Worm (Caenorhabditis elegans) whole organism, mixed stage, embryonic: Measurements from ENCODE around the gene ztf-8.
A peak's percentile ranks its signal among the peaks of the same experiment; 100 is the strongest.

ENCODE experiments used
- M03D4.4 ChIP-seq: sonication (generic microtip); optimal IDR thresholded peaks from 2 replicates; lab custom pipeline; 2017; ENCODE audit warnings: mild to moderate bottlenecking, missing genetic modification characterization, missing compliant biosample characterization
- bed-3 ChIP-seq: fragments of 200-800 bp; sonication (Bioruptor generic); optimal IDR thresholded peaks from 3 replicates; lab custom pipeline; 2018; ENCODE audit warnings: mild to moderate bottlenecking, missing genetic modification characterization, moderate library complexity, missing compliant biosample characterization
- blmp-1 ChIP-seq: fragments of 150-350 bp; optimal IDR thresholded peaks from 2 replicates; lab custom pipeline; 2014; ENCODE audit warnings: missing biosample characterization, missing genetic modification characterization
- ceh-39 ChIP-seq: fragments of 150-350 bp; optimal IDR thresholded peaks from 2 replicates; lab custom pipeline; 2014; ENCODE audit warnings: missing biosample characterization, missing genetic modification characterization
- ceh-83 ChIP-seq: fragments of 200-800 bp; sonication (Bioruptor generic); optimal IDR thresholded peaks from 2 replicates; lab custom pipeline; 2018; ENCODE audit warnings: mild to moderate bottlenecking, missing genetic modification characterization, missing compliant biosample characterization
- ces-1 ChIP-seq: fragments of 150-350 bp; optimal IDR thresholded peaks from 2 replicates; lab custom pipeline; 2014; ENCODE audit warnings: missing biosample characterization, missing genetic modification reagents, missing genetic modification characterization
- cnd-1 ChIP-seq: fragments of 200-800 bp; sonication (Bioruptor generic); optimal IDR thresholded peaks from 2 replicates; lab custom pipeline; 2018; ENCODE audit warnings: mild to moderate bottlenecking, missing genetic modification characterization, missing compliant biosample characterization
- drap-1 ChIP-seq: fragments of 200-800 bp; sonication (Bioruptor generic); optimal IDR thresholded peaks from 3 replicates; lab custom pipeline; 2018; ENCODE audit warnings: mild to moderate bottlenecking, missing genetic modification characterization, missing compliant biosample characterization
- elt-1 ChIP-seq: sonication (generic microtip); optimal IDR thresholded peaks from 2 replicates; lab custom pipeline; 2017; ENCODE audit warnings: missing genetic modification characterization, mild to moderate bottlenecking, missing compliant biosample characterization, antibody characterized with exemption, moderate library complexity, borderline replicate concordance; ENCODE audit not compliant: insufficient read depth
- ham-2 ChIP-seq: fragments of 200-800 bp; sonication (Bioruptor generic); optimal IDR thresholded peaks from 2 replicates; lab custom pipeline; 2018; ENCODE audit warnings: mild to moderate bottlenecking, missing genetic modification characterization, missing compliant biosample characterization
- hlh-1 ChIP-seq: fragments of 150-350 bp; optimal IDR thresholded peaks from 2 replicates; lab custom pipeline; 2014; ENCODE audit warnings: missing biosample characterization, missing genetic modification reagents, missing genetic modification characterization
- lsy-2 ChIP-seq: fragments of 150-350 bp; optimal IDR thresholded peaks from 2 replicates; lab custom pipeline; 2014; ENCODE audit warnings: missing biosample characterization, missing genetic modification characterization
- mep-1 ChIP-seq: fragments of 150-350 bp; optimal IDR thresholded peaks from 2 replicates; lab custom pipeline; 2017; ENCODE audit warnings: missing biosample characterization, missing genetic modification reagents, missing genetic modification characterization, inconsistent platforms
- mls-2 ChIP-seq: sonication (generic microtip); optimal IDR thresholded peaks from 2 replicates; lab custom pipeline; 2016; ENCODE audit warnings: mild to moderate bottlenecking, missing genetic modification characterization, moderate library complexity, missing compliant biosample characterization
- nhr-12 ChIP-seq: fragments of 150-350 bp; optimal IDR thresholded peaks from 2 replicates; lab custom pipeline; 2014; ENCODE audit warnings: missing biosample characterization, missing genetic modification characterization
- nhr-28 ChIP-seq: fragments of 150-350 bp; optimal IDR thresholded peaks from 2 replicates; lab custom pipeline; 2014; ENCODE audit warnings: missing biosample characterization, missing genetic modification characterization
- nhr-76 ChIP-seq: sonication (generic microtip); optimal IDR thresholded peaks from 2 replicates; lab custom pipeline; 2017; ENCODE audit warnings: missing biosample characterization, missing genetic modification characterization
- pha-4 ChIP-seq: fragments of 150-350 bp; optimal IDR thresholded peaks from 2 replicates; lab custom pipeline; 2018; ENCODE audit warnings: missing biosample characterization, missing genetic modification reagents, missing genetic modification characterization
- sem-2 ChIP-seq: fragments of 200-800 bp; sonication (Bioruptor generic); optimal IDR thresholded peaks from 2 replicates; lab custom pipeline; 2018; ENCODE audit warnings: mild to moderate bottlenecking, missing genetic modification characterization, missing compliant biosample characterization
- snpc-4 ChIP-seq: fragments of 150-350 bp; optimal IDR thresholded peaks from 2 replicates; lab custom pipeline; 2014; ENCODE audit warnings: missing biosample characterization, missing genetic modification characterization
- tbx-8 ChIP-seq: fragments of 200-800 bp; sonication (Bioruptor generic); optimal IDR thresholded peaks from 2 replicates; lab custom pipeline; 2018; ENCODE audit warnings: mild to moderate bottlenecking, missing genetic modification characterization, moderate library complexity, missing compliant biosample characterization
- unc-120 ChIP-seq: sonication (generic microtip); optimal IDR thresholded peaks from 2 replicates; lab custom pipeline; 2017; ENCODE audit warnings: missing genetic modification characterization, missing compliant biosample characterization; ENCODE audit not compliant: poor library complexity, severe bottlenecking
- unc-39 ChIP-seq: fragments of 150-350 bp; optimal IDR thresholded peaks from 2 replicates; lab custom pipeline; 2014; ENCODE audit warnings: missing biosample characterization, missing genetic modification characterization
- zip-8 ChIP-seq: fragments of 150-350 bp; optimal IDR thresholded peaks from 2 replicates; lab custom pipeline; 2014; ENCODE audit warnings: missing biosample characterization, missing genetic modification characterization
- ztf-11 ChIP-seq: fragments of 150-350 bp; optimal IDR thresholded peaks from 2 replicates; lab custom pipeline; 2014; ENCODE audit warnings: missing biosample characterization, missing genetic modification characterization

Gene ztf-8

ce11 chrIII:5224908-5225307 is 48.4 kb downstream of the ztf-8 start:
- TF ChIP-seq ces-1 (GFP tag; lab: Kevin White, UChicago) = no peak
- no peak for TF ChIP-seq elt-1 (tag; lab: Kevin White, UChicago)
- no peak for TF ChIP-seq drap-1
- TF ChIP-seq snpc-4 = no peak
- TF ChIP-seq ham-2 (GFP tag; lab: Kevin White, UChicago) = no peak
- TF ChIP-seq nhr-76 (tag; lab: Kevin White, UChicago) = no peak
- no peak for TF ChIP-seq mls-2
- TF ChIP-seq unc-39 (tag; lab: Kevin White, UChicago) = no peak
- TF ChIP-seq hlh-1 = no peak
- TF ChIP-seq nhr-28 = no peak
- TF ChIP-seq zip-8 (tag; lab: Kevin White, UChicago) = no peak

ce11 chrIII:5222777-5223176 is 50.5 kb downstream of the ztf-8 start:
- no peak for TF ChIP-seq ceh-83 (GFP tag; lab: Kevin White, UChicago)
- peak; percentile 8 for TF ChIP-seq pha-4 (tag; lab: Kevin White, UChicago)
- TF ChIP-seq drap-1 = no peak
- no peak for TF ChIP-seq mls-2
- TF ChIP-seq ham-2 (GFP tag; lab: Kevin White, UChicago) = no peak
- no peak for TF ChIP-seq unc-39 (tag; lab: Kevin White, UChicago)

ce11 chrIII:5221820-5222219 is 51.5 kb downstream of the ztf-8 start:
- TF ChIP-seq mep-1 (tag; lab: Kevin White, UChicago) = no peak
- TF ChIP-seq unc-120 (tag; lab: Kevin White, UChicago) = no peak
- no peak for TF ChIP-seq bed-3
- TF ChIP-seq nhr-76 (tag; lab: Kevin White, UChicago) = no peak
- TF ChIP-seq M03D4.4 (tag; lab: Kevin White, UChicago) = no peak
- TF ChIP-seq blmp-1 (tag; lab: Kevin White, UChicago) = no peak
- no peak for TF ChIP-seq ces-1 (GFP tag; lab: Kevin White, UChicago)
- TF ChIP-seq mls-2 = no peak
- no peak for TF ChIP-seq pha-4 (tag; lab: Kevin White, UChicago)
- no peak for TF ChIP-seq elt-1 (tag; lab: Kevin White, UChicago)
- no peak for TF ChIP-seq snpc-4
- no peak for TF ChIP-seq cnd-1 (tag; lab: Kevin White, UChicago)
- TF ChIP-seq sem-2 (GFP tag; lab: Kevin White, UChicago) = no peak
- TF ChIP-seq ceh-39 (tag; lab: Kevin White, UChicago) = no peak
- no peak for TF ChIP-seq nhr-12 (tag; lab: Kevin White, UChicago)
- no peak for TF ChIP-seq lsy-2 (tag; lab: Kevin White, UChicago)
- TF ChIP-seq ztf-11 (tag; lab: Kevin White, UChicago) = no peak
- TF ChIP-seq drap-1 = no peak
- TF ChIP-seq tbx-8 = no peak
